Worm (Caenorhabditis elegans) whole organism, L1 larva: ENCODE data around the gene ZC204.6.

Source experiments
- C34B4.2 ChIP-seq: sonication (generic microtip); optimal IDR thresholded peaks from 2 replicates; lab custom pipeline; 2017; ENCODE audit warnings: mild to moderate bottlenecking, missing genetic modification characterization, missing compliant biosample characterization
- Y116A8C.19 ChIP-seq: sonication (generic microtip); optimal IDR thresholded peaks from 2 replicates; lab custom pipeline; 2016; ENCODE audit warnings: missing compliant biosample characterization, missing genetic modification characterization, borderline replicate concordance
- aly-2 ChIP-seq: fragments of 150-350 bp; optimal IDR thresholded peaks from 2 replicates; lab custom pipeline; 2014; ENCODE audit warnings: missing biosample characterization, missing genetic modification characterization
- blmp-1 ChIP-seq: fragments of 150-350 bp; optimal IDR thresholded peaks from 2 replicates; lab custom pipeline; 2014; ENCODE audit warnings: missing biosample characterization, missing genetic modification characterization
- ceh-90 ChIP-seq: sonication (generic microtip); optimal IDR thresholded peaks from 2 replicates; lab custom pipeline; 2016; ENCODE audit warnings: missing genetic modification characterization, missing compliant biosample characterization
- ces-1 ChIP-seq: fragments of 150-350 bp; optimal IDR thresholded peaks from 2 replicates; lab custom pipeline; 2014; ENCODE audit warnings: missing biosample characterization, missing genetic modification reagents, missing genetic modification characterization
- efl-3 ChIP-seq: fragments of 200-800 bp; sonication (Bioruptor generic); optimal IDR thresholded peaks from 2 replicates; lab custom pipeline; 2018; ENCODE audit warnings: mild to moderate bottlenecking, missing genetic modification characterization, missing compliant biosample characterization
- elt-2 ChIP-seq: sonication (generic microtip); optimal IDR thresholded peaks from 2 replicates; lab custom pipeline; 2016; ENCODE audit warnings: missing genetic modification characterization, mild to moderate bottlenecking, inconsistent platforms, missing compliant biosample characterization, missing genetic modification reagents
- ets-5 ChIP-seq: fragments of 200-800 bp; sonication (Bioruptor generic); IDR thresholded peaks from 2 replicates; pipeline ENCODE4 v1.3.6; 2022; ENCODE audit warnings: missing genetic modification characterization, missing compliant biosample characterization
- fos-1 ChIP-seq: fragments of 150-350 bp; optimal IDR thresholded peaks from 2 replicates; lab custom pipeline; 2014; ENCODE audit warnings: missing biosample characterization, missing genetic modification characterization
- grh-1 ChIP-seq: fragments of 200-800 bp; sonication (Bioruptor generic); IDR thresholded peaks from 2 replicates; pipeline ENCODE4 v1.3.6; 2022; ENCODE audit warnings: missing genetic modification reagents, missing genetic modification characterization, missing compliant biosample characterization
- hlh-17 ChIP-seq: fragments of 200-800 bp; sonication (Bioruptor generic); optimal IDR thresholded peaks from 2 replicates; lab custom pipeline; 2018; ENCODE audit warnings: missing genetic modification characterization, mild to moderate bottlenecking, missing compliant biosample characterization, moderate library complexity, borderline replicate concordance
- hpl-2 ChIP-seq: fragments of 150-350 bp; optimal IDR thresholded peaks from 2 replicates; lab custom pipeline; 2014; ENCODE audit warnings: missing biosample characterization, missing genetic modification reagents, missing genetic modification characterization
- irx-1 ChIP-seq: sonication (generic microtip); optimal IDR thresholded peaks from 2 replicates; lab custom pipeline; 2016; ENCODE audit warnings: missing genetic modification characterization, missing compliant biosample characterization
- lin-13 ChIP-seq: fragments of 150-350 bp; optimal IDR thresholded peaks from 2 replicates; lab custom pipeline; 2014; ENCODE audit warnings: missing biosample characterization, missing genetic modification reagents, missing genetic modification characterization
- lin-15B ChIP-seq: fragments of 150-350 bp; sonication (generic microtip); optimal IDR thresholded peaks from 3 replicates; lab custom pipeline; 2014; ENCODE audit warnings: missing biosample characterization, missing genetic modification characterization
- lin-39 ChIP-seq: fragments of 150-350 bp; optimal IDR thresholded peaks from 2 replicates; lab custom pipeline; 2014; ENCODE audit warnings: missing biosample characterization, missing genetic modification reagents, missing genetic modification characterization
- lsy-2 ChIP-seq, 2 experiments: fragments of 150-350 bp; optimal IDR thresholded peaks; 2 replicates each; lab custom pipeline; 2014; ENCODE audit warnings: missing biosample characterization in 2 of 2, missing genetic modification characterization in 2 of 2
- mef-2 ChIP-seq: fragments of 150-350 bp; optimal IDR thresholded peaks from 2 replicates; lab custom pipeline; 2014; ENCODE audit warnings: missing biosample characterization, missing genetic modification characterization
- mep-1 ChIP-seq: fragments of 150-350 bp; optimal IDR thresholded peaks from 2 replicates; lab custom pipeline; 2014; ENCODE audit warnings: missing biosample characterization, missing genetic modification characterization
- nhr-12 ChIP-seq: sonication (generic microtip); optimal IDR thresholded peaks from 2 replicates; lab custom pipeline; 2017; ENCODE audit warnings: missing biosample characterization, missing genetic modification characterization
- nhr-47 ChIP-seq: sonication (generic microtip); optimal IDR thresholded peaks from 2 replicates; lab custom pipeline; 2016; ENCODE audit warnings: mild to moderate bottlenecking, missing genetic modification characterization, moderate library complexity, missing compliant biosample characterization
- nhr-71 ChIP-seq: sonication (generic microtip); optimal IDR thresholded peaks from 2 replicates; lab custom pipeline; 2016; ENCODE audit warnings: mild to moderate bottlenecking, missing genetic modification characterization, moderate library complexity, missing compliant biosample characterization
- nhr-85 ChIP-seq: sonication (generic microtip); peaks from one replicate; lab custom pipeline; 2016; ENCODE audit warnings: missing genetic modification characterization, inconsistent platforms, missing compliant biosample characterization
- pax-3 ChIP-seq: fragments of 200-800 bp; sonication (Bioruptor generic); optimal IDR thresholded peaks from 2 replicates; lab custom pipeline; 2018; ENCODE audit warnings: mild to moderate bottlenecking, missing genetic modification characterization, moderate library complexity, missing compliant biosample characterization
- rnt-1 ChIP-seq: sonication (generic microtip); optimal IDR thresholded peaks from 2 replicates; lab custom pipeline; 2016; ENCODE audit warnings: mild to moderate bottlenecking, missing genetic modification characterization, moderate library complexity, missing compliant biosample characterization
- sup-37 ChIP-seq: fragments of 200-800 bp; sonication (Bioruptor generic); optimal IDR thresholded peaks from 2 replicates; lab custom pipeline; 2018; ENCODE audit warnings: mild to moderate bottlenecking, missing genetic modification characterization, missing compliant biosample characterization
- tlp-1 ChIP-seq: fragments of 150-350 bp; optimal IDR thresholded peaks from 2 replicates; lab custom pipeline; 2014; ENCODE audit warnings: missing biosample characterization, missing genetic modification characterization
- unc-130 ChIP-seq: fragments of 150-350 bp; optimal IDR thresholded peaks from 2 replicates; lab custom pipeline; 2017; ENCODE audit warnings: missing biosample characterization, missing genetic modification characterization, inconsistent platforms
- unc-30 ChIP-seq: sonication (generic microtip); optimal IDR thresholded peaks from 2 replicates; lab custom pipeline; 2017; ENCODE audit warnings: missing biosample characterization, missing genetic modification characterization
- unc-86 ChIP-seq: sonication (generic microtip); optimal IDR thresholded peaks from 2 replicates; lab custom pipeline; 2016; ENCODE audit warnings: missing genetic modification characterization, missing compliant biosample characterization
- unc-98 ChIP-seq: fragments of 200-800 bp; sonication (Bioruptor generic); IDR thresholded peaks from 2 replicates; pipeline ENCODE4 v1.3.6; 2022; ENCODE audit warnings: missing genetic modification characterization, missing compliant biosample characterization
- vab-15 ChIP-seq: sonication (generic microtip); optimal IDR thresholded peaks from 2 replicates; lab custom pipeline; 2017; ENCODE audit warnings: missing genotype, mild to moderate bottlenecking, missing genetic modification characterization, missing compliant biosample characterization
- ztf-11 ChIP-seq, 2 experiments: sonication (generic microtip); optimal IDR thresholded peaks; 2 replicates each; lab custom pipeline; 2016 to 2017; ENCODE audit warnings: missing genetic modification characterization in 2 of 2, missing biosample characterization in 1 of 2, missing compliant biosample characterization in 1 of 2

The ZC204.6 gene

ce11 chrII:1603049-1603448 is 41.6 kb downstream of the ZC204.6 start:
- TF ChIP-seq lin-13 (no peak), aly-2 (tag; lab: Kevin White, UChicago) (no peak), pax-3 (no peak), Y116A8C.19 (no peak), ztf-11 (tag; optimal IDR thresholded peaks at IDR 0.05; lab: Kevin White, UChicago) (no peak), rnt-1 (tag; lab: Kevin White, UChicago) (no peak), lsy-2 (tag; optimal IDR thresholded peaks at IDR 0.05; lab: Kevin White, UChicago) (no peak), lin-39 (tag; lab: Kevin White, UChicago) (no peak), nhr-71 (tag; lab: Kevin White, UChicago) (no peak)

- TF ChIP-seq grh-1 (GFP tag; lab: Robert Waterston, UW): no peak
- no peak for TF ChIP-seq ceh-90
- TF ChIP-seq unc-130 (tag; lab: Kevin White, UChicago): no peak
- no peak for TF ChIP-seq fos-1 (tag; lab: Kevin White, UChicago)
- TF ChIP-seq hpl-2 (GFP tag; lab: Kevin White, UChicago): no peak
These were observed 43.1 kb downstream of the ZC204.6 start, which contains the start of gene bath-47 for ce11 chrII:1601507-1601906. TSS of gene bath-47 (plus strand) at chrII:1601811.

DNA sequence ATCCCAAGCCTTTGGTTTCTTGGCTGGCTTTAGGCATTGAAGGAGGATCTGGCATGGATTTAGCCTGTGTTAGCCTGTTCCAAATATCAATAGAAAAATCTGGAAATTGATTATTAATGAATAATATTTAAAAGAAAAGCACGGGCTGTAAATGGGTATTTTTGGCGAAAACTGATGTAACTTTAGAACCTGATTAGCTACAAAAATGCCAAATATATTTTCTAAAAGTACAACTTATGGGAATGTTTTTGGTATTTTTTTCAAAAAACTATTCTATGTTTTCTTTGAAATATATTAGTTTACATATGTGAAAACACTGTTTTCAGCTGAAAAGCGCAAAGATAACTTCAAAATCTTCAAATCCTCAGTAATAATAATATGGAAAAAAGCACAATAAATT is 44.0 kb downstream of the ZC204.6 start, which contains the start of gene bath-26:
Gene bath-26, minus strand, starts transcription at position 101 of the 400 bp plus-strand sequence.
- no peak for TF ChIP-seq nhr-85

ce11 chrII:1597101-1598088 is 47.2 kb downstream of the ZC204.6 start, which contains the start of gene bath-46:
TSS of gene bath-46 (plus strand) at chrII:1597906.
- TF ChIP-seq ets-5 (GFP tag; lab: Robert Waterston, UW) (no peak), rnt-1 (tag; lab: Kevin White, UChicago) (no peak), unc-30 (no peak), elt-2 (tag; lab: Kevin White, UChicago) (peak; percentile 67), tlp-1 (no peak)

DNA sequence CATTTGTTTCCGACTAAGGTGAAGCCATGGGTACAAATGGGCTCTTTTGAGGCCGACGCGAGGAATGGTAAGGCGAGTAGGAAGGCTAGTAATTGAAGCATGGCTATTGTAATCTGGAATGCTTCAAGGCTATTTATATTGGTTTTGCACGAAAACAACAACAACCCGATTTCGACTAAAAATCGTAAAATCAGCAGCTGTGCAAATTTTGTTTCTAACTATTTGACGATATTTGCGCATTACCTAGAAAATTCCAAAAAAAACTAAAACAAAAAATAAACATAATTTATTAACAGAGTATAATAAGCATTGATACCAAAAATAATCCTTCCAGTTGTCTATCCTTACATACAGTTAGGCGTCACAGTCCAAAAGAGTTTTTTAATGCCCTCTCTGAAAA is 49.5 kb downstream of the ZC204.6 start, which contains the start of gene clec-20:
Gene clec-20, minus strand, starts transcription at position 101 of the 400 bp plus-strand sequence.
- TF ChIP-seq elt-2 (tag; lab: Kevin White, UChicago) (no peak), blmp-1 (tag; lab: Kevin White, UChicago) (no peak), hlh-17 (GFP tag; lab: Kevin White, UChicago) (no peak), unc-98 (GFP tag; lab: Robert Waterston, UW) (no peak), unc-86 (tag; lab: Kevin White, UChicago) (no peak), vab-15 (tag; lab: Kevin White, UChicago) (no peak), mep-1 (no peak), irx-1 (tag; lab: Kevin White, UChicago) (no peak), ces-1 (GFP tag; lab: Kevin White, UChicago) (no peak), sup-37 (GFP tag; lab: Kevin White, UChicago) (no peak), efl-3 (GFP tag; lab: Kevin White, UChicago) (no peak), C34B4.2 (no peak), mef-2 (tag; lab: Kevin White, UChicago) (no peak), nhr-71 (tag; lab: Kevin White, UChicago) (no peak), lin-15B (tag; lab: Kevin White, UChicago) (no peak), nhr-47 (no peak), lin-39 (tag; lab: Kevin White, UChicago) (no peak), nhr-12 (tag; lab: Kevin White, UChicago) (no peak)
